Fruit fly (Drosophila melanogaster) whole organism, embryonic: ENCODE measurements around the gene sau.

Source experiments
- Awh ChIP-seq: fragments of 200-800 bp; sonication (Bioruptor generic); IDR thresholded peaks from 2 replicates; pipeline ENCODE4, ENCODE4 v1.3.6; 2022; ENCODE audit warnings: missing biosample characterization, missing genetic modification characterization
- Bdp1 ChIP-seq: fragments of 200-800 bp; sonication (Bioruptor generic); optimal IDR thresholded peaks from 3 replicates; lab custom pipeline; 2016; ENCODE audit warnings: missing biosample characterization, missing genetic modification characterization
- CG10366 ChIP-seq: fragments of 200-800 bp; sonication (Bioruptor generic); IDR thresholded peaks from 2 replicates; pipeline ENCODE4 v1.3.6; 2022; ENCODE audit warnings: missing biosample characterization, missing genetic modification characterization
- CG10462 ChIP-seq: fragments of 200-800 bp; sonication (Bioruptor generic); optimal IDR thresholded peaks from 2 replicates; lab custom pipeline; 2016; ENCODE audit warnings: missing biosample characterization, missing genetic modification characterization
- CG11247 ChIP-seq: fragments of 200-800 bp; sonication (Bioruptor generic); IDR thresholded peaks from 2 replicates; pipeline ENCODE4 v1.3.6; 2022; ENCODE audit warnings: missing biosample characterization, missing genetic modification characterization
- CG14441 ChIP-seq: fragments of 200-800 bp; sonication (Bioruptor generic); IDR thresholded peaks from 2 replicates; pipeline ENCODE4 v1.3.6; 2022; ENCODE audit warnings: missing biosample characterization, missing genetic modification characterization
- CG14860 ChIP-seq: fragments of 200-800 bp; sonication (Bioruptor generic); IDR thresholded peaks from 3 replicates; pipeline ENCODE4 v1.3.6; 2022; ENCODE audit warnings: missing biosample characterization, missing genetic modification characterization; ENCODE audit not compliant: partially characterized antibody
- CG18262 ChIP-seq: fragments of 200-800 bp; optimal IDR thresholded peaks from 3 replicates; lab custom pipeline; 2019; ENCODE audit warnings: missing biosample characterization, mild to moderate bottlenecking, missing genetic modification characterization, moderate library complexity
- CG18476 ChIP-seq: fragments of 200-800 bp; sonication (Bioruptor generic); optimal IDR thresholded peaks from 2 replicates; lab custom pipeline; 2016; ENCODE audit warnings: missing biosample characterization, mild to moderate bottlenecking, missing genetic modification characterization
- CG2202 ChIP-seq: fragments of 200-800 bp; sonication (Bioruptor generic); optimal IDR thresholded peaks from 2 replicates; lab custom pipeline; 2018; ENCODE audit warnings: missing biosample characterization, mild to moderate bottlenecking, missing genetic modification characterization
- CG43689 ChIP-seq: fragments of 200-800 bp; sonication (Bioruptor generic); IDR thresholded peaks from 2 replicates; pipeline ENCODE4 v1.3.6; 2022; ENCODE audit warnings: missing biosample characterization, missing genetic modification characterization
- CG6175 ChIP-seq: fragments of 200-800 bp; sonication (Bioruptor generic); IDR thresholded peaks from 3 replicates; pipeline ENCODE4 v1.3.6; 2022; ENCODE audit warnings: missing biosample characterization, missing genetic modification characterization
- CG6654 ChIP-seq: fragments of 200-800 bp; sonication (Bioruptor generic); optimal IDR thresholded peaks from 2 replicates; lab custom pipeline; 2017; ENCODE audit warnings: missing biosample characterization, mild to moderate bottlenecking, missing genetic modification characterization
- CG6813 ChIP-seq: fragments of 200-800 bp; sonication (Bioruptor generic); optimal IDR thresholded peaks from 2 replicates; lab custom pipeline; 2017; ENCODE audit warnings: missing biosample characterization, missing genetic modification characterization, mild to moderate bottlenecking, moderate library complexity, missing genetic modification reagents
- CG7271 ChIP-seq: fragments of 200-800 bp; sonication (Bioruptor generic); optimal IDR thresholded peaks from 2 replicates; lab custom pipeline; 2018; ENCODE audit warnings: missing biosample characterization, mild to moderate bottlenecking, missing genetic modification characterization, moderate library complexity
- CG8765 ChIP-seq: fragments of 200-800 bp; sonication (Bioruptor generic); IDR thresholded peaks from 2 replicates; pipeline ENCODE4 v1.3.6; 2022; ENCODE audit warnings: missing biosample characterization, missing genetic modification characterization
- CG9797 ChIP-seq: fragments of 200-800 bp; sonication (Bioruptor generic); optimal IDR thresholded peaks from 3 replicates; lab custom pipeline; 2018; ENCODE audit warnings: missing biosample characterization, mild to moderate bottlenecking, missing genetic modification characterization
- CG9817 ChIP-seq: fragments of 200-800 bp; sonication (Bioruptor generic); optimal IDR thresholded peaks from 2 replicates; lab custom pipeline; 2018; ENCODE audit warnings: missing biosample characterization, mild to moderate bottlenecking, missing genetic modification characterization, moderate library complexity
- D19B ChIP-seq: fragments of 200-800 bp; sonication (Bioruptor generic); optimal IDR thresholded peaks from 2 replicates; lab custom pipeline; 2017; ENCODE audit warnings: missing biosample characterization, mild to moderate bottlenecking, missing genetic modification characterization
- Deaf1 ChIP-seq: fragments of 200-800 bp; optimal IDR thresholded peaks from 3 replicates; lab custom pipeline; 2019; ENCODE audit warnings: missing biosample characterization, mild to moderate bottlenecking, missing genetic modification characterization, moderate library complexity
- Fer3 ChIP-seq: fragments of 200-800 bp; sonication (Bioruptor generic); optimal IDR thresholded peaks from 2 replicates; lab custom pipeline; 2018; ENCODE audit warnings: missing biosample characterization, mild to moderate bottlenecking, missing genetic modification characterization, moderate library complexity
- Gsc ChIP-seq: fragments of 200-800 bp; sonication (Bioruptor generic); IDR thresholded peaks from 2 replicates; pipeline ENCODE4 v1.3.6; 2022; ENCODE audit warnings: missing biosample characterization, missing genetic modification characterization
- HLH3B ChIP-seq: fragments of 200-800 bp; sonication (Bioruptor generic); IDR thresholded peaks from 2 replicates; pipeline ENCODE4 v1.3.6; 2022; ENCODE audit warnings: missing biosample characterization, missing genetic modification characterization
- Hr51 ChIP-seq, 2 experiments: fragments of 200-800 bp; sonication (Bioruptor generic); optimal IDR thresholded peaks; 2 replicates in 1 of 2; 3 replicates in 1 of 2; lab custom pipeline; 2016 to 2018; ENCODE audit warnings: missing biosample characterization in 2 of 2, missing genetic modification characterization in 2 of 2, mild to moderate bottlenecking in 1 of 2, moderate library complexity in 1 of 2
- Kr ChIP-seq: fragments of 200-800 bp; sonication (Bioruptor generic); optimal IDR thresholded peaks from 2 replicates; lab custom pipeline; 2017; ENCODE audit warnings: missing biosample characterization, mild to moderate bottlenecking, missing genetic modification characterization
- Mad ChIP-seq: fragments of 200-800 bp; sonication (Bioruptor generic); optimal IDR thresholded peaks from 2 replicates; lab custom pipeline; 2016; ENCODE audit warnings: missing biosample characterization, missing genetic modification characterization
- Med ChIP-seq: fragments of 200-800 bp; sonication (Bioruptor generic); peaks from one replicate; lab custom pipeline; 2016; ENCODE audit warnings: missing biosample characterization, missing genetic modification characterization, mild to moderate bottlenecking, inconsistent platforms, moderate library complexity
- Optix ChIP-seq: fragments of 200-800 bp; sonication (Bioruptor generic); IDR thresholded peaks from 3 replicates; pipeline ENCODE4 v1.3.6; 2022; ENCODE audit warnings: missing biosample characterization, missing genetic modification characterization
- Ravus ChIP-seq: fragments of 200-800 bp; sonication (Bioruptor generic); IDR thresholded peaks from 2 replicates; pipeline ENCODE4 v1.3.6; 2022; ENCODE audit warnings: missing biosample characterization, missing genetic modification characterization
- Side ChIP-seq: fragments of 200-800 bp; sonication (Bioruptor generic); optimal IDR thresholded peaks from 2 replicates; lab custom pipeline; 2016; ENCODE audit warnings: missing biosample characterization, missing genetic modification characterization
- TFAM ChIP-seq: fragments of 200-800 bp; sonication (Bioruptor generic); optimal IDR thresholded peaks from 2 replicates; lab custom pipeline; 2017; ENCODE audit warnings: missing biosample characterization, missing genetic modification characterization, inconsistent platforms
- Taf1 ChIP-seq: fragments of 200-800 bp; sonication (Bioruptor generic); IDR thresholded peaks from 2 replicates; pipeline ENCODE4 v1.3.6; 2022; ENCODE audit warnings: missing biosample characterization, missing genetic modification characterization
- az2 ChIP-seq: fragments of 200-800 bp; sonication (Bioruptor generic); optimal IDR thresholded peaks from 3 replicates; lab custom pipeline; 2016; ENCODE audit warnings: missing biosample characterization, missing genetic modification characterization
- bsh ChIP-seq, 2 experiments: fragments of 200-800 bp; sonication (Bioruptor generic); optimal IDR thresholded peaks; 2 replicates each; lab custom pipeline; 2017 to 2018; ENCODE audit warnings: mild to moderate bottlenecking in 2 of 2, missing biosample characterization in 2 of 2, missing genetic modification characterization in 2 of 2, moderate library complexity in 1 of 2
- btn ChIP-seq: fragments of 200-800 bp; sonication (Bioruptor generic); optimal IDR thresholded peaks from 2 replicates; lab custom pipeline; 2016; ENCODE audit warnings: missing biosample characterization, missing genetic modification characterization
- chinmo ChIP-seq: fragments of 200-800 bp; sonication (Bioruptor generic); IDR thresholded peaks from 4 replicates; pipeline ENCODE4 v1.3.6; 2022; ENCODE audit warnings: missing biosample characterization, missing genetic modification characterization; ENCODE audit not compliant: partially characterized antibody
- hb ChIP-seq: fragments of 200-800 bp; sonication (Bioruptor generic); IDR thresholded peaks from 3 replicates; pipeline ENCODE4 v1.3.6; 2022; ENCODE audit warnings: missing biosample characterization, missing genetic modification characterization; ENCODE audit not compliant: partially characterized antibody
- nerfin-2 ChIP-seq: fragments of 200-800 bp; sonication (Bioruptor generic); IDR thresholded peaks from 2 replicates; pipeline ENCODE4 v1.3.6; 2022; ENCODE audit warnings: missing biosample characterization, missing genetic modification characterization; ENCODE audit not compliant: partially characterized antibody
- oc ChIP-seq: fragments of 200-800 bp; sonication (Bioruptor generic); optimal IDR thresholded peaks from 2 replicates; lab custom pipeline; 2018; ENCODE audit warnings: missing biosample characterization, mild to moderate bottlenecking, missing genetic modification characterization, moderate library complexity
- otp ChIP-seq: fragments of 200-800 bp; sonication (Bioruptor generic); IDR thresholded peaks from 3 replicates; pipeline ENCODE4, ENCODE4 v1.3.6; 2022; ENCODE audit warnings: missing biosample characterization, missing genetic modification characterization
- row ChIP-seq: fragments of 200-800 bp; sonication (Bioruptor generic); IDR thresholded peaks from 3 replicates; pipeline ENCODE4 v1.3.6; 2022; ENCODE audit warnings: missing biosample characterization, missing genetic modification characterization
- run ChIP-seq: fragments of 200-800 bp; sonication (Bioruptor generic); optimal IDR thresholded peaks from 3 replicates; lab custom pipeline; 2018; ENCODE audit warnings: missing biosample characterization, mild to moderate bottlenecking, missing genetic modification characterization
- sc ChIP-seq, 3 experiments: fragments of >200 bp in 2 of 3; fragments of 200-800 bp in 1 of 3; sonication (Bioruptor generic) in 1 of 3; optimal IDR thresholded peaks; 2 replicates in 2 of 3; 3 replicates in 1 of 3; lab custom pipeline; 2017; ENCODE audit warnings: mild to moderate bottlenecking in 1 of 3, missing biosample characterization in 1 of 3, missing genetic modification characterization in 1 of 3, missing genetic modification reagents in 1 of 3
- scrt ChIP-seq: fragments of 200-800 bp; sonication (Bioruptor generic); optimal IDR thresholded peaks from 2 replicates; lab custom pipeline; 2018; ENCODE audit warnings: missing biosample characterization, mild to moderate bottlenecking, missing genetic modification characterization, moderate library complexity
- slp2 ChIP-seq: fragments of 200-800 bp; sonication (Bioruptor generic); optimal IDR thresholded peaks from 2 replicates; lab custom pipeline; 2016; ENCODE audit warnings: missing biosample characterization, missing genetic modification characterization
- sr ChIP-seq: fragments of 200-800 bp; sonication (Bioruptor generic); IDR thresholded peaks from 3 replicates; pipeline ENCODE4 v1.3.6; 2022; ENCODE audit warnings: missing biosample characterization, missing genetic modification characterization
- tin ChIP-seq: fragments of 200-800 bp; sonication (Bioruptor generic); optimal IDR thresholded peaks from 3 replicates; lab custom pipeline; 2016; ENCODE audit warnings: missing biosample characterization, missing genetic modification characterization
- trh ChIP-seq: fragments of 200-800 bp; sonication (Bioruptor generic); optimal IDR thresholded peaks from 2 replicates; lab custom pipeline; 2016; ENCODE audit warnings: missing biosample characterization, missing genetic modification characterization
- wor ChIP-seq: fragments of 200-800 bp; sonication (Bioruptor generic); IDR thresholded peaks from 2 replicates; pipeline ENCODE4 v1.3.6; 2022; ENCODE audit warnings: missing biosample characterization, missing genetic modification characterization

sau gene

DNA sequence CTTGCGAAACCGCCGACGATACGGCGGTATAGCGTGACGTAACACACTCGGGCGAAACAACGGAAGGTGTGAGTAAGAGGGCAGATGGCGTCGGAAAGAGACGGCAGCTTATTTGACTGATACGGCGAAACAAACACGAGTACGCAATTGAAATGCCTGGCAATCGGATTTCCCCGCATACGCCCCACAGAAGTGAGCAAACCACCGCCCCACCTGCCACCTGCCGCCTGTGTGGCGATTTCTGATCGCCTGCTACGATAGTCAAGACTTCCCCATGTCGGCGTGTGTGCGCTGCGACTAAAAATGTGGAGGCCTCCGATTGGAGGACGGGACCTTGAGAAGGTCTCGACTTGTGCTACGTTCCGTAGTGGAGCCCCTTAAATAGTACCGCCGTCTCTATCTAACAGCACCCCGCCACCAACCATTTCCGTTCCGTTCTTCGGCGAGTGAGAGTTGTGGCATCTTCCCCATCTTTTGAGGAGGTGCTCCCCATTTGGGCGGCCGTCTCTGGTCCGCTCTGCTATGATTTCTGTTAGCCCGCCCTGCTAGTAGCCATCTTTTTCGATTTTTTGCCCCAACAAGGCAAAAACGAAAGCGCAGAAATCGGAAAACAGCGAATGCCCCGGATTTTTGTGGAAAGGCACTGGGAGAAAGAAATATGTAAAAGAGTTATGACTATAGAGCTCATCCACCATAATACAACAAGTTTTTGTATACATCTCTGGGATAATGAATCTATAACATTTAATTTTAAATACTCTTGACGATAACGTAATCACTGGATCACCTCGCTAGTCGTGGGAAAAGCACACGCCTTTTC lies 27.3 kb upstream of the sau start (continued):
- TF ChIP-seq CG6654 (GFP tag; lab: Kevin White, UChicago), result peak; percentile 67
- no peak for TF ChIP-seq wor
- TF ChIP-seq nerfin-2 (GFP tag; lab: Robert Waterston, UW), result no peak
- no peak for TF ChIP-seq CG43689 (GFP tag; lab: Robert Waterston, UW)
- TF ChIP-seq Side (GFP tag; lab: Kevin White, UChicago), result peak; percentile 90
- TF ChIP-seq CG9817 (tag; lab: Kevin White, UChicago), result peak; percentile 61
- TF ChIP-seq CG14860 (GFP tag; lab: Robert Waterston, UW), result no peak
- peak; percentile 18 for TF ChIP-seq CG7271 (tag; lab: Kevin White, UChicago)
- peak; percentile 87 for TF ChIP-seq az2 (GFP tag; lab: Kevin White, UChicago)
- no peak for TF ChIP-seq Kr (GFP tag; lab: Kevin White, UChicago)
- peak; percentile 83 for TF ChIP-seq btn (GFP tag; lab: Kevin White, UChicago)
- TF ChIP-seq D19B (GFP tag; lab: Kevin White, UChicago), result peak; percentile 63
- TF ChIP-seq Bdp1 (GFP tag; lab: Kevin White, UChicago), result peak; percentile 71
- peak; percentile 78 for TF ChIP-seq slp2 (GFP tag; lab: Kevin White, UChicago)
- TF ChIP-seq oc (tag; lab: Kevin White, UChicago), result peak; percentile 88
- TF ChIP-seq Deaf1 (tag; lab: Kevin White, UChicago), result peak; percentile 89
- no peak for TF ChIP-seq CG14441 (GFP tag; lab: Robert Waterston, UW)
- TF ChIP-seq hb (GFP tag; lab: Robert Waterston, UW), result no peak
- no peak for TF ChIP-seq sr (GFP tag; lab: Robert Waterston, UW)
- peak; percentile 67 for TF ChIP-seq trh (GFP tag; lab: Kevin White, UChicago)
- no peak for TF ChIP-seq Awh (GFP tag; lab: Robert Waterston, UW)
- TF ChIP-seq TFAM (GFP tag; lab: Kevin White, UChicago), result peak; percentile 48
- TF ChIP-seq CG2202 (tag; lab: Kevin White, UChicago), result peak; percentile 84
- TF ChIP-seq Med (GFP tag; lab: Kevin White, UChicago), result peak; percentile 98
- no peak for TF ChIP-seq CG6175 (GFP tag; lab: Robert Waterston, UW)
- peak; percentile 83 for TF ChIP-seq CG18476
- TF ChIP-seq run, result peak; percentile 72
- peak; percentile 76 for TF ChIP-seq Mad (GFP tag; lab: Kevin White, UChicago)
- no peak for TF ChIP-seq Taf1 (GFP tag; lab: Robert Waterston, UW)
- peak; percentile 79 for TF ChIP-seq tin (GFP tag; lab: Kevin White, UChicago)
- peak; percentile 76 for TF ChIP-seq CG6813 (GFP tag; lab: Kevin White, UChicago)
- TF ChIP-seq row (GFP tag; lab: Robert Waterston, UW), result no peak
- TF ChIP-seq Fer3 (tag; lab: Kevin White, UChicago), result peak; percentile 78
- peak; percentile 89 for TF ChIP-seq CG18262 (tag; lab: Kevin White, UChicago)
- TF ChIP-seq HLH3B (GFP tag; lab: Robert Waterston, UW), result no peak
- TF ChIP-seq Hr51 (GFP tag; optimal IDR thresholded peaks at IDR 0.05; lab: Kevin White, UChicago), result peak; percentile 66 to 88
- TF ChIP-seq Optix (GFP tag; lab: Robert Waterston, UW), result no peak
- TF ChIP-seq scrt (GFP tag; lab: Kevin White, UChicago), result peak; percentile 75
- TF ChIP-seq CG10462 (GFP tag; lab: Kevin White, UChicago), result peak; percentile 78
- no peak for TF ChIP-seq Gsc (GFP tag; lab: Robert Waterston, UW)
- TF ChIP-seq CG11247, result no peak
- TF ChIP-seq Ravus (GFP tag; lab: Robert Waterston, UW), result no peak
- TF ChIP-seq CG10366 (GFP tag; lab: Robert Waterston, UW), result no peak
- peak; percentile 96 to 97 for TF ChIP-seq bsh (GFP tag; optimal IDR thresholded peaks at IDR 0.05; lab: Kevin White, UChicago)
- no peak for TF ChIP-seq chinmo (GFP tag; lab: Robert Waterston, UW)
- TF ChIP-seq sc (optimal IDR thresholded peaks at IDR 0.05; lab: Kevin White, UChicago), result no peak
- peak; percentile 83 for TF ChIP-seq sc (GFP tag; optimal IDR thresholded peaks at IDR 0.05; lab: Kevin White, UChicago)
- peak; percentile 22 for TF ChIP-seq CG9797 (GFP tag; lab: Kevin White, UChicago)
- TF ChIP-seq CG8765 (GFP tag; lab: Robert Waterston, UW), result no peak
- no peak for TF ChIP-seq otp
